Worm (Caenorhabditis elegans) whole organism, young adult: ENCODE measurements around the gene C14H10.2.

Experiments
- Y56A3A.18 ChIP-seq: fragments of 200-800 bp; sonication (Bioruptor generic); IDR thresholded peaks from 2 replicates; pipeline ENCODE4 v1.3.6; 2022; ENCODE audit warnings: missing genetic modification reagents, missing genetic modification characterization, missing compliant biosample characterization
- atf-7 ChIP-seq: sonication (generic microtip); optimal IDR thresholded peaks from 2 replicates; lab custom pipeline; 2017; ENCODE audit warnings: mild to moderate bottlenecking, missing genetic modification characterization, missing compliant biosample characterization
- die-1 ChIP-seq: sonication (generic microtip); optimal IDR thresholded peaks from 2 replicates; lab custom pipeline; 2016; ENCODE audit warnings: missing genotype, mild to moderate bottlenecking, missing genetic modification characterization, missing compliant biosample characterization
- nfya-1 ChIP-seq: sonication (generic microtip); optimal IDR thresholded peaks from 2 replicates; lab custom pipeline; 2017; ENCODE audit warnings: antibody characterized with exemption, missing compliant biosample characterization, missing genetic modification characterization, borderline replicate concordance; ENCODE audit not compliant: insufficient read depth
- nhr-120 ChIP-seq: fragments of 200-800 bp; sonication (Bioruptor generic); IDR thresholded peaks from 2 replicates; pipeline ENCODE4 v1.3.6; 2022; ENCODE audit warnings: missing genetic modification characterization, missing compliant biosample characterization
- ztf-6 ChIP-seq: fragments of 200-800 bp; sonication (Bioruptor generic); IDR thresholded peaks from 2 replicates; pipeline ENCODE4 v1.3.6; 2022; ENCODE audit warnings: missing genetic modification reagents, missing genetic modification characterization, missing compliant biosample characterization

DNA sequence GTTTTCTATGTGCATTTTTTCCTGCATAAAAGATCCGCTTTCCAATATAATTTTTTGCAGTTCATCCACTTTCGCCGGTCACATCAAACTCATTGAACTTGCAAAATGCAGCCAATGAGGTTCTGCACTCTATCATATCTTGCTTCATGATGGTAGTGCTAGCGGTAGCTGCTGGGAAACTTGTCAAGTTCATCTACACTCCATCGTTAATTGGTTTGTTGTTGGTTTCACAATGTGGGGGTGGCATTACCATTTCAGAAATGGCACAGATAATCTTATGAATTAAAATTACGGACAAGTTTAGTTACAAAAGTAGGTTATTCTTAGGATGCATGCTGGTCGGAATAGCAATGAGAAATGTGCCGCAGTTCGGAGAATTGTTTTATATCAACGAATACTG lies 21.8 kb upstream of the C14H10.2 start:
- TF ChIP-seq nfya-1 (no peak), nhr-120 (GFP tag; lab: Robert Waterston, UW) (no peak), die-1 (tag; lab: Kevin White, UChicago) (no peak), atf-7 (no peak), ztf-6 (GFP tag; lab: Robert Waterston, UW) (no peak), Y56A3A.18 (GFP tag; lab: Robert Waterston, UW) (no peak)
